Worm (Caenorhabditis elegans) whole organism, young adult: Measurements from ENCODE around the gene nas-16.

Experiments used
- B0035.1 ChIP-seq: sonication (generic microtip); optimal IDR thresholded peaks from 2 replicates; lab custom pipeline; 2016; ENCODE audit warnings: missing genetic modification characterization, mild to moderate bottlenecking, missing compliant biosample characterization, missing genotype, missing genetic modification reagents
- F10E7.11 ChIP-seq: sonication (generic microtip); optimal IDR thresholded peaks from 2 replicates; lab custom pipeline; 2017; ENCODE audit warnings: mild to moderate bottlenecking, missing genetic modification characterization, moderate library complexity, missing compliant biosample characterization
- T26A5.8 ChIP-seq: sonication (generic microtip); optimal IDR thresholded peaks from 2 replicates; lab custom pipeline; 2016; ENCODE audit warnings: missing genetic modification characterization, missing compliant biosample characterization
- ama-1 ChIP-seq, 3 experiments: fragments of 150-350 bp in 1 of 3; sonication (generic microtip) in 2 of 3; optimal IDR thresholded peaks; 2 replicates each; lab custom pipeline; 2014 to 2018; ENCODE audit warnings: missing biosample characterization in 2 of 3, missing genetic modification characterization in 2 of 3, missing genetic modification reagents in 2 of 3
- lsy-27 ChIP-seq: sonication (generic microtip); optimal IDR thresholded peaks from 2 replicates; lab custom pipeline; 2017; ENCODE audit warnings: missing genetic modification characterization, mild to moderate bottlenecking, missing compliant biosample characterization, antibody characterized with exemption, missing genotype, borderline replicate concordance; ENCODE audit not compliant: insufficient read depth
- ztf-26 ChIP-seq: sonication (generic microtip); optimal IDR thresholded peaks from 2 replicates; lab custom pipeline; 2017; ENCODE audit warnings: missing genetic modification characterization, missing compliant biosample characterization

DNA sequence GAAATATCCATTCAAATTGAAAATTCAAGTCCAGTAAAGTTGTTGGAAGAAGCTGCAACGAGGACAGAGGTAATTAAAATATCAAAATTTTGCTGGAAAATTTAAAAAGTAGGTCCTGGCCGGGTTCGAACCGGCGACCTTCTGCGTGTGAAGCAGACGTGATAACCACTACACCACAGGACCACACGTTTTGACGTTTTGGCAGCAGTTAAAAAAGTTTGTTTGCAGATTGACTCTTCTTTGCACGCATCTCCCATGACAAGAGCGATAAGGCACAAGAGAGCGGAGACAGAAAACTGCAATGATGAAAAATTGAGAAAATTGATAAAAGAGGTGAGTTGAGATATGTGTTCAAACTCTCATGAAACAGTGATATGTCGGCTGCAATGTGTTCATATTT lies 20.0 kb downstream of the nas-16 start:
- TF ChIP-seq ztf-26 (no peak), lsy-27 (peak; percentile 30), B0035.1 (tag; lab: Kevin White, UChicago) (no peak), T26A5.8 (no peak), ama-1 (optimal IDR thresholded peaks at IDR 0.05; lab: Kevin White, UChicago) (no peak), ama-1 (GFP tag; optimal IDR thresholded peaks at IDR 0.05; lab: Kevin White, UChicago) (no peak), F10E7.11 (tag; lab: Kevin White, UChicago) (no peak)
